Worm (Caenorhabditis elegans) whole organism, late embryonic: ENCODE measurements around the gene nhr-97.

Experiments
- Y22D7AL.16 ChIP-seq: sonication (generic microtip); optimal IDR thresholded peaks from 2 replicates; lab custom pipeline; 2016; ENCODE audit warnings: missing genetic modification characterization, missing compliant biosample characterization
- ahr-1 ChIP-seq: sonication (generic microtip); optimal IDR thresholded peaks from 2 replicates; lab custom pipeline; 2016; ENCODE audit warnings: missing genetic modification characterization, missing compliant biosample characterization
- ceh-14 ChIP-seq: sonication (generic microtip); optimal IDR thresholded peaks from 2 replicates; lab custom pipeline; 2016; ENCODE audit warnings: missing genotype, missing genetic modification characterization, missing compliant biosample characterization
- ceh-19 ChIP-seq: fragments of 200-800 bp; sonication (Bioruptor generic); optimal IDR thresholded peaks from 2 replicates; lab custom pipeline; 2018; ENCODE audit warnings: mild to moderate bottlenecking, missing genetic modification characterization, missing compliant biosample characterization
- ceh-2 ChIP-seq: sonication (generic microtip); optimal IDR thresholded peaks from 2 replicates; lab custom pipeline; 2016; ENCODE audit warnings: missing genotype, missing genetic modification characterization, missing compliant biosample characterization
- ceh-45 ChIP-seq: fragments of 200-800 bp; sonication (Bioruptor generic); IDR thresholded peaks from 2 replicates; pipeline ENCODE4 v1.3.6; 2022; ENCODE audit warnings: missing genetic modification reagents, missing genetic modification characterization, missing compliant biosample characterization
- ceh-48 ChIP-seq: sonication (generic microtip); optimal IDR thresholded peaks from 2 replicates; lab custom pipeline; 2016; ENCODE audit warnings: missing genetic modification characterization, inconsistent platforms, missing compliant biosample characterization
- ceh-6 ChIP-seq: fragments of 200-800 bp; sonication (Bioruptor generic); optimal IDR thresholded peaks from 2 replicates; lab custom pipeline; 2018; ENCODE audit warnings: mild to moderate bottlenecking, missing genetic modification characterization, missing compliant biosample characterization
- dmd-4 ChIP-seq: sonication (generic microtip); optimal IDR thresholded peaks from 2 replicates; lab custom pipeline; 2016; ENCODE audit warnings: borderline replicate concordance, missing genetic modification characterization, missing compliant biosample characterization
- dve-1 ChIP-seq: sonication (generic microtip); optimal IDR thresholded peaks from 2 replicates; lab custom pipeline; 2017; ENCODE audit warnings: antibody characterized with exemption, mild to moderate bottlenecking, missing genetic modification characterization, missing compliant biosample characterization
- elt-2 ChIP-seq: sonication (generic microtip); optimal IDR thresholded peaks from 2 replicates; lab custom pipeline; 2016; ENCODE audit warnings: missing genetic modification reagents, missing genetic modification characterization, missing compliant biosample characterization
- elt-4 ChIP-seq: sonication (generic microtip); optimal IDR thresholded peaks from 2 replicates; lab custom pipeline; 2016; ENCODE audit warnings: missing genetic modification characterization, missing compliant biosample characterization
- eyg-1 ChIP-seq: sonication (generic microtip); optimal IDR thresholded peaks from 2 replicates; lab custom pipeline; 2016; ENCODE audit warnings: missing genotype, missing genetic modification characterization, missing compliant biosample characterization
- fax-1 ChIP-seq: sonication (generic microtip); optimal IDR thresholded peaks from 2 replicates; lab custom pipeline; 2016; ENCODE audit warnings: missing genotype, missing genetic modification characterization, missing compliant biosample characterization
- fkh-10 ChIP-seq: fragments of 150-350 bp; optimal IDR thresholded peaks from 2 replicates; lab custom pipeline; 2014; ENCODE audit warnings: missing biosample characterization, missing genetic modification reagents, missing genetic modification characterization
- fkh-6 ChIP-seq: sonication (generic microtip); optimal IDR thresholded peaks from 2 replicates; lab custom pipeline; 2016; ENCODE audit warnings: missing genetic modification characterization, missing compliant biosample characterization
- gmeb-2 ChIP-seq: sonication (generic microtip); optimal IDR thresholded peaks from 2 replicates; lab custom pipeline; 2016; ENCODE audit warnings: missing genetic modification characterization, inconsistent platforms, missing compliant biosample characterization
- lim-6 ChIP-seq: sonication (generic microtip); optimal IDR thresholded peaks from 2 replicates; lab custom pipeline; 2016; ENCODE audit warnings: missing genetic modification characterization, missing compliant biosample characterization
- lin-11 ChIP-seq: fragments of 200-800 bp; sonication (Bioruptor generic); optimal IDR thresholded peaks from 2 replicates; lab custom pipeline; 2018; ENCODE audit warnings: mild to moderate bottlenecking, missing genetic modification characterization, missing compliant biosample characterization
- madf-2 ChIP-seq: sonication (generic microtip); optimal IDR thresholded peaks from 2 replicates; lab custom pipeline; 2017; ENCODE audit warnings: missing genetic modification characterization, missing compliant biosample characterization
- mec-3 ChIP-seq: sonication (generic microtip); optimal IDR thresholded peaks from 2 replicates; lab custom pipeline; 2016; ENCODE audit warnings: borderline replicate concordance, missing genetic modification characterization, missing compliant biosample characterization
- nhr-232 ChIP-seq: sonication (generic microtip); optimal IDR thresholded peaks from 2 replicates; lab custom pipeline; 2016; ENCODE audit warnings: missing genetic modification characterization, missing compliant biosample characterization
- pha-4 ChIP-seq: fragments of 150-350 bp; optimal IDR thresholded peaks from 2 replicates; lab custom pipeline; 2018; ENCODE audit warnings: missing biosample characterization, missing genetic modification reagents, missing genetic modification characterization
- ref-2 ChIP-seq: sonication (generic microtip); optimal IDR thresholded peaks from 2 replicates; lab custom pipeline; 2016; ENCODE audit warnings: missing genetic modification characterization, missing compliant biosample characterization
- rnt-1 ChIP-seq: sonication (generic microtip); optimal IDR thresholded peaks from 2 replicates; lab custom pipeline; 2016; ENCODE audit warnings: missing genetic modification characterization, missing compliant biosample characterization
- sox-2 ChIP-seq: fragments of 200-800 bp; sonication (Bioruptor generic); IDR thresholded peaks from 2 replicates; pipeline ENCODE4 v1.3.6; 2022; ENCODE audit warnings: missing genetic modification reagents, missing genetic modification characterization, missing compliant biosample characterization
- tbx-2 ChIP-seq: sonication (generic microtip); optimal IDR thresholded peaks from 2 replicates; lab custom pipeline; 2016; ENCODE audit warnings: missing genetic modification characterization, missing compliant biosample characterization
- tbx-7 ChIP-seq: sonication (generic microtip); optimal IDR thresholded peaks from 2 replicates; lab custom pipeline; 2016; ENCODE audit warnings: missing genotype, missing genetic modification characterization, missing compliant biosample characterization
- ttx-3 ChIP-seq: sonication (generic microtip); optimal IDR thresholded peaks from 2 replicates; lab custom pipeline; 2016; ENCODE audit warnings: missing genetic modification reagents, missing genetic modification characterization, missing compliant biosample characterization
- unc-3 ChIP-seq, 2 experiments: fragments of 200-800 bp in 1 of 2; sonication (Bioruptor generic) in 1 of 2; sonication (generic microtip) in 1 of 2; conservative IDR thresholded peaks in 1 of 2; optimal IDR thresholded peaks in 1 of 2; 2 replicates each; pipeline versions ENCODE4 v1.3.6 to Lab custom; 2016 to 2022; ENCODE audit warnings: missing compliant biosample characterization in 2 of 2, missing genetic modification characterization in 2 of 2, missing genetic modification reagents in 1 of 2
- unc-42 ChIP-seq: sonication (generic microtip); optimal IDR thresholded peaks from 2 replicates; lab custom pipeline; 2016; ENCODE audit warnings: missing genotype, missing genetic modification characterization, missing compliant biosample characterization
- unc-55 ChIP-seq: sonication (generic microtip); optimal IDR thresholded peaks from 2 replicates; lab custom pipeline; 2017; ENCODE audit warnings: missing biosample characterization, missing genetic modification reagents, missing genetic modification characterization
- unc-86 ChIP-seq: sonication (generic microtip); optimal IDR thresholded peaks from 2 replicates; lab custom pipeline; 2016; ENCODE audit warnings: missing genetic modification characterization, missing compliant biosample characterization

Gene nhr-97

ce11 chrIV:9784689-9785088, 27.2 kb downstream of the nhr-97 start, which contains the start of gene sre-4:
Gene sre-4, minus strand, starts transcription at chrIV:9784789.
- no peak for TF ChIP-seq ceh-14 (tag; lab: Kevin White, UChicago)

ce11 chrIV:9789496-9789895, 32.1 kb downstream of the nhr-97 start, which contains the start of gene T13F2.4:
Gene T13F2.4, plus strand, starts transcription at chrIV:9789796.
- TF ChIP-seq ttx-3 (tag; lab: Kevin White, UChicago) (no peak), tbx-2 (no peak)

- TF ChIP-seq fkh-6 (tag; lab: Kevin White, UChicago): no peak
- no peak for TF ChIP-seq elt-4 (tag; lab: Kevin White, UChicago)
- TF ChIP-seq gmeb-2 (tag; lab: Kevin White, UChicago): no peak
- no peak for TF ChIP-seq nhr-232 (tag; lab: Kevin White, UChicago)
- no peak for TF ChIP-seq ceh-6
- TF ChIP-seq ttx-3 (tag; lab: Kevin White, UChicago): no peak
- TF ChIP-seq elt-2: no peak
- no peak for TF ChIP-seq fax-1 (tag; lab: Kevin White, UChicago)
- no peak for TF ChIP-seq ahr-1 (tag; lab: Kevin White, UChicago)
Measured at ce11 chrIV:9790708-9791107, 33.3 kb downstream of the nhr-97 start.

- TF ChIP-seq ceh-19 (GFP tag; lab: Kevin White, UChicago): no peak
- no peak for TF ChIP-seq ref-2 (tag; lab: Kevin White, UChicago)
- no peak for TF ChIP-seq tbx-2
- no peak for TF ChIP-seq unc-55 (GFP tag; lab: Kevin White, UChicago)
- no peak for TF ChIP-seq lin-11 (tag; lab: Kevin White, UChicago)
- TF ChIP-seq ceh-2: no peak
- TF ChIP-seq mec-3 (tag; lab: Kevin White, UChicago): no peak
- no peak for TF ChIP-seq ceh-14 (tag; lab: Kevin White, UChicago)
- no peak for TF ChIP-seq rnt-1 (tag; lab: Kevin White, UChicago)
- TF ChIP-seq ttx-3 (tag; lab: Kevin White, UChicago): no peak
- TF ChIP-seq dve-1 (tag; lab: Kevin White, UChicago): no peak
- no peak for TF ChIP-seq nhr-232 (tag; lab: Kevin White, UChicago)
- TF ChIP-seq pha-4: no peak
- TF ChIP-seq madf-2 (tag; lab: Kevin White, UChicago): no peak
Measured at ce11 chrIV:9795250-9795649, 37.8 kb downstream of the nhr-97 start.

ce11 chrIV:9796494-9796893, 39.1 kb downstream of the nhr-97 start, which contains the start of gene pis-1:
Gene pis-1, minus strand, starts transcription at chrIV:9796594.
- no peak for TF ChIP-seq ceh-45
- no peak for TF ChIP-seq elt-4 (tag; lab: Kevin White, UChicago)
- TF ChIP-seq fax-1 (tag; lab: Kevin White, UChicago): no peak
- no peak for TF ChIP-seq fkh-10
- no peak for TF ChIP-seq ceh-48 (tag; lab: Kevin White, UChicago)
- TF ChIP-seq ceh-2: no peak
- no peak for TF ChIP-seq dmd-4 (tag; lab: Kevin White, UChicago)
- TF ChIP-seq lim-6 (tag; lab: Kevin White, UChicago): no peak
- TF ChIP-seq eyg-1: no peak
- TF ChIP-seq tbx-7: no peak
- no peak for TF ChIP-seq mec-3 (tag; lab: Kevin White, UChicago)
- no peak for TF ChIP-seq sox-2 (GFP tag; lab: Robert Waterston, UW)
- no peak for TF ChIP-seq unc-3 (GFP tag; conservative IDR thresholded peaks at IDR 0.05; lab: Robert Waterston, UW)
- no peak for TF ChIP-seq unc-3 (tag; optimal IDR thresholded peaks at IDR 0.05; lab: Kevin White, UChicago)
- TF ChIP-seq Y22D7AL.16 (tag; lab: Kevin White, UChicago): no peak
- no peak for TF ChIP-seq unc-42 (tag; lab: Kevin White, UChicago)
- no peak for TF ChIP-seq unc-86 (tag; lab: Kevin White, UChicago)
- no peak for TF ChIP-seq nhr-232 (tag; lab: Kevin White, UChicago)
- TF ChIP-seq gmeb-2 (tag; lab: Kevin White, UChicago): no peak
- no peak for TF ChIP-seq elt-2
